Fruit fly (Drosophila melanogaster) Kc167 (cell line): Measurements from ENCODE around the gene Cyp4ae1.

ENCODE experiments used
- Sin3A ChIP-seq: fragments of >200 bp; optimal IDR thresholded peaks from 2 replicates; lab custom pipeline; 2018; ENCODE audit warnings: missing external identifiers
- h ChIP-seq: fragments of >200 bp; optimal IDR thresholded peaks from 3 replicates; lab custom pipeline; 2018; ENCODE audit warnings: missing external identifiers
- psq ChIP-seq: fragments of >200 bp; optimal IDR thresholded peaks from 2 replicates; lab custom pipeline; 2017; ENCODE audit warnings: missing external identifiers

- TF ChIP-seq Sin3A (lab: Kevin White, UChicago) (no peak), psq (lab: Kevin White, UChicago) (no peak), h (lab: Kevin White, UChicago) (no peak)
Observed at dm6 chrX:2138417-2138816, 40.4 kb upstream of the Cyp4ae1 start.
